Fruit fly (Drosophila melanogaster) whole organism, adult: Measurements from ENCODE around the gene lectin-21Ca.

Experiments used
- CG11617 ChIP-seq: fragments of 200-800 bp; sonication (Bioruptor generic); optimal IDR thresholded peaks from 2 replicates; lab custom pipeline; 2017; ENCODE audit warnings: mild to moderate bottlenecking, missing biosample characterization, missing genetic modification reagents, missing genetic modification characterization
- CG12768 ChIP-seq: fragments of 200-800 bp; sonication (Bioruptor generic); optimal IDR thresholded peaks from 2 replicates; lab custom pipeline; 2017; ENCODE audit warnings: missing biosample characterization, missing genetic modification characterization, mild to moderate bottlenecking, moderate library complexity, missing genetic modification reagents
- CG14711 ChIP-seq: fragments of 200-800 bp; sonication (Bioruptor generic); optimal IDR thresholded peaks from 2 replicates; lab custom pipeline; 2018; ENCODE audit warnings: missing biosample characterization, mild to moderate bottlenecking, missing genetic modification characterization, moderate library complexity
- CG1620 ChIP-seq: fragments of 200-800 bp; sonication (Bioruptor generic); optimal IDR thresholded peaks from 2 replicates; lab custom pipeline; 2016; ENCODE audit warnings: missing biosample characterization, missing genetic modification characterization
- CG33017 ChIP-seq: fragments of 200-800 bp; sonication (Bioruptor generic); optimal IDR thresholded peaks from 2 replicates; lab custom pipeline; 2018; ENCODE audit warnings: missing biosample characterization, mild to moderate bottlenecking, missing genetic modification characterization, moderate library complexity
- CG5204 ChIP-seq: fragments of 200-800 bp; sonication (Bioruptor generic); optimal IDR thresholded peaks from 2 replicates; lab custom pipeline; 2016; ENCODE audit warnings: missing biosample characterization, missing genetic modification characterization
- CG7045 ChIP-seq: fragments of 200-800 bp; sonication (Bioruptor generic); optimal IDR thresholded peaks from 2 replicates; lab custom pipeline; 2017; ENCODE audit warnings: missing biosample characterization, mild to moderate bottlenecking, missing genetic modification characterization
- CG7101 ChIP-seq: fragments of 200-800 bp; sonication (Bioruptor generic); optimal IDR thresholded peaks from 2 replicates; lab custom pipeline; 2018; ENCODE audit warnings: missing biosample characterization, mild to moderate bottlenecking, missing genetic modification characterization, moderate library complexity
- Clk ChIP-seq: fragments of 200-800 bp; sonication (Bioruptor generic); optimal IDR thresholded peaks from 2 replicates; lab custom pipeline; 2017; ENCODE audit warnings: missing biosample characterization, missing genetic modification characterization
- Crg-1 ChIP-seq: fragments of 200-800 bp; sonication (Bioruptor generic); optimal IDR thresholded peaks from 2 replicates; lab custom pipeline; 2016; ENCODE audit warnings: missing biosample characterization, missing genetic modification characterization
- Hr96 ChIP-seq: fragments of 200-800 bp; sonication (Bioruptor generic); optimal IDR thresholded peaks from 2 replicates; lab custom pipeline; 2016; ENCODE audit warnings: missing biosample characterization, missing genetic modification characterization
- Mnt ChIP-seq: fragments of 200-800 bp; sonication (Bioruptor generic); optimal IDR thresholded peaks from 2 replicates; lab custom pipeline; 2016; ENCODE audit warnings: missing biosample characterization, mild to moderate bottlenecking, missing genetic modification characterization
- bab1 ChIP-seq: fragments of 200-800 bp; sonication (Bioruptor generic); optimal IDR thresholded peaks from 3 replicates; lab custom pipeline; 2019; ENCODE audit warnings: missing biosample characterization, mild to moderate bottlenecking, missing genetic modification characterization, moderate library complexity
- cic ChIP-seq: fragments of 200-800 bp; sonication (Bioruptor generic); optimal IDR thresholded peaks from 2 replicates; lab custom pipeline; 2017; ENCODE audit warnings: missing biosample characterization, mild to moderate bottlenecking, missing genetic modification characterization, moderate library complexity
- cnc ChIP-seq, 2 experiments: fragments of >200 bp; optimal IDR thresholded peaks; 2 replicates each; lab custom pipeline; 2017
- kay ChIP-seq: fragments of 200-800 bp; sonication (Bioruptor generic); peaks from one replicate; lab custom pipeline; 2016; ENCODE audit warnings: missing biosample characterization, missing genetic modification characterization, borderline replicate concordance
- ovo ChIP-seq: fragments of 200-800 bp; sonication (Bioruptor generic); optimal IDR thresholded peaks from 2 replicates; lab custom pipeline; 2016; ENCODE audit warnings: missing biosample characterization, missing genetic modification characterization
- pad ChIP-seq: fragments of 200-800 bp; sonication (Bioruptor generic); optimal IDR thresholded peaks from 3 replicates; lab custom pipeline; 2017; ENCODE audit warnings: missing biosample characterization, missing genetic modification characterization, mild to moderate bottlenecking, moderate library complexity, missing genetic modification reagents
- tj ChIP-seq: fragments of 200-800 bp; sonication (Bioruptor generic); optimal IDR thresholded peaks from 3 replicates; lab custom pipeline; 2017; ENCODE audit warnings: missing biosample characterization, mild to moderate bottlenecking, missing genetic modification characterization, moderate library complexity
- toe ChIP-seq: fragments of 200-800 bp; sonication (Bioruptor generic); optimal IDR thresholded peaks from 2 replicates; lab custom pipeline; 2016; ENCODE audit warnings: missing biosample characterization, missing genetic modification characterization

The lectin-21Ca gene

dm6 chr2L:624317-624716 is at the start of gene lectin-21Ca:
lectin-21Ca (plus strand) TSS chr2L:624617.
- no peak for TF ChIP-seq CG1620
- no peak for TF ChIP-seq ovo
- TF ChIP-seq Mnt (GFP tag; lab: Kevin White, UChicago), result no peak
- no peak for TF ChIP-seq CG7101 (tag; lab: Kevin White, UChicago)
- TF ChIP-seq CG12768, result no peak
- TF ChIP-seq bab1 (GFP tag; lab: Kevin White, UChicago), result no peak
- no peak for TF ChIP-seq CG14711
- TF ChIP-seq kay, result no peak
- no peak for TF ChIP-seq pad
- no peak for TF ChIP-seq cic (GFP tag; lab: Kevin White, UChicago)
- TF ChIP-seq cnc (optimal IDR thresholded peaks at IDR 0.05; lab: Kevin White, UChicago), result no peak

dm6 chr2L:576559-577184 is 47.7 kb upstream of the lectin-21Ca start, which contains the start of gene Ptth:
Ptth (minus strand) TSS chr2L:576896.
- TF ChIP-seq bab1 (GFP tag; lab: Kevin White, UChicago) (peak; percentile 10), Clk (GFP tag; lab: Kevin White, UChicago) (no peak)

- TF ChIP-seq cic (GFP tag; lab: Kevin White, UChicago) (no peak), CG1620 (no peak), Clk (GFP tag; lab: Kevin White, UChicago) (no peak), CG5204 (GFP tag; lab: Kevin White, UChicago) (no peak), cnc (optimal IDR thresholded peaks at IDR 0.05; lab: Kevin White, UChicago) (no peak)
Measured at dm6 chr2L:577186-577585, 47.2 kb upstream of the lectin-21Ca start, which contains the start of gene Pph13. Pph13 (plus strand) TSS chr2L:577486.

- no peak for TF ChIP-seq ovo
- no peak for TF ChIP-seq tj (GFP tag; lab: Kevin White, UChicago)
- TF ChIP-seq kay, result no peak
- TF ChIP-seq CG1620, result no peak
- no peak for TF ChIP-seq Clk (GFP tag; lab: Kevin White, UChicago)
- TF ChIP-seq toe (GFP tag; lab: Kevin White, UChicago), result no peak
- TF ChIP-seq bab1 (GFP tag; lab: Kevin White, UChicago), result no peak
- no peak for TF ChIP-seq Crg-1 (GFP tag; lab: Kevin White, UChicago)
Measured at dm6 chr2L:585268-585667, 39.1 kb upstream of the lectin-21Ca start.

dm6 chr2L:591511-591910 is 32.9 kb upstream of the lectin-21Ca start:
- no peak for TF ChIP-seq ovo
- TF ChIP-seq Crg-1 (GFP tag; lab: Kevin White, UChicago), result no peak
- TF ChIP-seq CG14711, result no peak
- TF ChIP-seq bab1 (GFP tag; lab: Kevin White, UChicago), result no peak
- no peak for TF ChIP-seq tj (GFP tag; lab: Kevin White, UChicago)
- TF ChIP-seq cnc (optimal IDR thresholded peaks at IDR 0.05; lab: Kevin White, UChicago), result no peak
- TF ChIP-seq Mnt (GFP tag; lab: Kevin White, UChicago), result no peak

dm6 chr2L:594048-594447 is 30.4 kb upstream of the lectin-21Ca start:
- TF ChIP-seq CG33017 (tag; lab: Kevin White, UChicago) (no peak), CG7045 (GFP tag; lab: Kevin White, UChicago) (no peak), pad (no peak), Hr96 (no peak), bab1 (GFP tag; lab: Kevin White, UChicago) (no peak), cnc (optimal IDR thresholded peaks at IDR 0.05; lab: Kevin White, UChicago) (no peak), Mnt (GFP tag; lab: Kevin White, UChicago) (no peak), CG12768 (no peak), Clk (GFP tag; lab: Kevin White, UChicago) (no peak), CG1620 (no peak), Crg-1 (GFP tag; lab: Kevin White, UChicago) (no peak), ovo (no peak), cic (GFP tag; lab: Kevin White, UChicago) (no peak), CG14711 (no peak), CG5204 (GFP tag; lab: Kevin White, UChicago) (no peak), kay (no peak), CG11617 (GFP tag; lab: Kevin White, UChicago) (no peak), toe (GFP tag; lab: Kevin White, UChicago) (no peak)

dm6 chr2L:594635-595384 is 29.6 kb upstream of the lectin-21Ca start, which contains the start of gene Gsc:
Gsc (minus strand) TSS chr2L:594685.
- TF ChIP-seq bab1 (GFP tag; lab: Kevin White, UChicago), result no peak
- no peak for TF ChIP-seq cnc (optimal IDR thresholded peaks at IDR 0.05; lab: Kevin White, UChicago)
- no peak for TF ChIP-seq CG14711
- no peak for TF ChIP-seq CG12768
- no peak for TF ChIP-seq Mnt (GFP tag; lab: Kevin White, UChicago)
- no peak for TF ChIP-seq CG7045 (GFP tag; lab: Kevin White, UChicago)
- TF ChIP-seq ovo, result no peak
- TF ChIP-seq Hr96, result no peak
